Worm (Caenorhabditis elegans) whole organism, L1 larva: ENCODE measurements around the gene Y57G11C.46.

Experiments
- aly-2 ChIP-seq: fragments of 150-350 bp; optimal IDR thresholded peaks from 2 replicates; lab custom pipeline; 2014; ENCODE audit warnings: missing biosample characterization, missing genetic modification characterization
- ama-1 ChIP-seq: fragments of 150-350 bp; optimal IDR thresholded peaks from 2 replicates; lab custom pipeline; 2014
- ces-1 ChIP-seq: fragments of 150-350 bp; optimal IDR thresholded peaks from 2 replicates; lab custom pipeline; 2014; ENCODE audit warnings: missing biosample characterization, missing genetic modification reagents, missing genetic modification characterization
- fkh-10 ChIP-seq: sonication (generic microtip); optimal IDR thresholded peaks from 2 replicates; lab custom pipeline; 2017; ENCODE audit warnings: missing biosample characterization, missing genetic modification reagents, missing genetic modification characterization
- lin-35 ChIP-seq, 2 experiments: fragments of 150-350 bp; optimal IDR thresholded peaks; 2 replicates each; lab custom pipeline; 2014; ENCODE audit warnings: missing biosample characterization in 2 of 2, missing genetic modification characterization in 2 of 2, missing genetic modification reagents in 2 of 2
- mdl-1 ChIP-seq, 2 experiments: fragments of 150-350 bp; optimal IDR thresholded peaks; 2 replicates each; lab custom pipeline; 2014 to 2017; ENCODE audit warnings: missing biosample characterization in 2 of 2, missing genetic modification characterization in 2 of 2, inconsistent platforms in 1 of 2
- rnt-1 ChIP-seq: sonication (generic microtip); optimal IDR thresholded peaks from 2 replicates; lab custom pipeline; 2016; ENCODE audit warnings: mild to moderate bottlenecking, missing genetic modification characterization, moderate library complexity, missing compliant biosample characterization
- tbx-2 ChIP-seq: sonication (generic microtip); optimal IDR thresholded peaks from 2 replicates; lab custom pipeline; 2016; ENCODE audit warnings: missing genetic modification characterization, missing compliant biosample characterization
- unc-62 ChIP-seq: fragments of 150-350 bp; optimal IDR thresholded peaks from 2 replicates; lab custom pipeline; 2014; ENCODE audit warnings: missing biosample characterization, missing genetic modification reagents, missing genetic modification characterization
- ztf-4 ChIP-seq: fragments of 150-350 bp; optimal IDR thresholded peaks from 2 replicates; lab custom pipeline; 2014; ENCODE audit warnings: missing biosample characterization, missing genetic modification characterization

- no peak for TF ChIP-seq ztf-4 (tag; lab: Kevin White, UChicago)
- TF ChIP-seq rnt-1 (tag; lab: Kevin White, UChicago): no peak
- no peak for TF ChIP-seq tbx-2 (tag; lab: Kevin White, UChicago)
- TF ChIP-seq mdl-1 (tag; optimal IDR thresholded peaks at IDR 0.05; lab: Kevin White, UChicago): no peak
- TF ChIP-seq aly-2 (tag; lab: Kevin White, UChicago): no peak
- TF ChIP-seq ces-1 (GFP tag; lab: Kevin White, UChicago): no peak
- TF ChIP-seq ama-1 (lab: Kevin White, UChicago): no peak
- TF ChIP-seq lin-35 (GFP tag; optimal IDR thresholded peaks at IDR 0.05; lab: Kevin White, UChicago): no peak
- TF ChIP-seq unc-62: no peak
- TF ChIP-seq fkh-10 (GFP tag; lab: Kevin White, UChicago): no peak
Observed at ce11 chrIV:14770663-14771062, 45.5 kb downstream of the Y57G11C.46 start.
